Worm (Caenorhabditis elegans) whole organism, L4 larva: ENCODE data around the gene scl-19.

Experiments
- daf-12 ChIP-seq: fragments of 150-350 bp; optimal IDR thresholded peaks from 2 replicates; lab custom pipeline; 2014; ENCODE audit warnings: missing biosample characterization, missing genetic modification reagents, missing genetic modification characterization
- hif-1 ChIP-seq, 2 experiments: sonication (generic microtip); optimal IDR thresholded peaks; 2 replicates each; lab custom pipeline; 2016 to 2017; ENCODE audit warnings: missing compliant biosample characterization in 2 of 2, missing genetic modification characterization in 2 of 2, missing genetic modification reagents in 2 of 2, missing genotype in 2 of 2, mild to moderate bottlenecking in 1 of 2
- madf-9 ChIP-seq: fragments of 200-800 bp; sonication (Bioruptor generic); conservative IDR thresholded peaks from 2 replicates; pipeline ENCODE4 v1.3.6; 2022; ENCODE audit warnings: missing genetic modification reagents, missing genetic modification characterization, missing compliant biosample characterization
- mdl-1 ChIP-seq, 2 experiments: fragments of 150-350 bp in 1 of 2; sonication (generic microtip) in 1 of 2; optimal IDR thresholded peaks; 2 replicates each; lab custom pipeline; 2014 to 2017; ENCODE audit warnings: missing biosample characterization in 2 of 2, missing genetic modification characterization in 2 of 2
- mep-1 ChIP-seq: fragments of 150-350 bp; sonication (generic microtip); optimal IDR thresholded peaks from 3 replicates; lab custom pipeline; 2014; ENCODE audit warnings: missing biosample characterization, missing genetic modification characterization
- nhr-25 ChIP-seq: sonication (generic microtip); optimal IDR thresholded peaks from 2 replicates; lab custom pipeline; 2017; ENCODE audit warnings: missing genetic modification characterization, mild to moderate bottlenecking, missing compliant biosample characterization, antibody characterized with exemption, moderate library complexity, borderline replicate concordance; ENCODE audit not compliant: insufficient read depth
- nhr-41 ChIP-seq: fragments of 200-800 bp; sonication (Bioruptor generic); IDR thresholded peaks from 2 replicates; pipeline ENCODE4 v1.3.6; 2022; ENCODE audit warnings: missing genetic modification reagents, missing genetic modification characterization, missing compliant biosample characterization
- unc-62 ChIP-seq, 3 experiments: fragments of 150-350 bp in 1 of 3; sonication (generic microtip); optimal IDR thresholded peaks in 2 of 3; peaks in 1 of 3; 1 replicate in 1 of 3; 2 replicates in 2 of 3; lab custom pipeline; 2014 to 2017; ENCODE audit warnings: missing biosample characterization in 3 of 3, missing genetic modification characterization in 3 of 3, missing genetic modification reagents in 3 of 3, missing genotype in 1 of 3
- zag-1 ChIP-seq: fragments of 150-350 bp; optimal IDR thresholded peaks from 2 replicates; lab custom pipeline; 2014; ENCODE audit warnings: missing biosample characterization, missing genetic modification characterization

DNA sequence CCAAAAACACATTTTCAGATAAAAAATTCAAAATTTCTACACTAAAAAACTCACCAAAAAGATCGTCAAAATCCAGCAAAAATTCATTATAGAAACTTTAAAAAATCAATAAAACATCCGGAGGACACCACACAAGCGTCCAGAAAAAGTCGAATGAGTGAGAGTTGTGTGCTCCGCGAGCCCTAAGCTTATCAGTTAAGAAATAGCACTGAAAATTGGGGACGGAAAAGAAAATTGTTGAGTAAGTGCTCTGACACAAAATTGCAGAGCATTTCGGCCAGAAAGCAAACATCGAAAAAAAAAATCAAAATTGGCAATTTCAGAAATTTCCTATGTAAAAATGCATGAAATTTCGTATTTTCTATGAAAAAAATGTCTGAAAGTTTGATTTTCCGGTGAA is 5.9 kb downstream of the scl-19 start:
- TF ChIP-seq madf-9 (GFP tag; lab: Robert Waterston, UW) = no peak
- TF ChIP-seq unc-62 (GFP tag; optimal IDR thresholded peaks at IDR 0.05 in 1 of 2; lab: Kevin White, UChicago) = no peak
- TF ChIP-seq unc-62 (tag; optimal IDR thresholded peaks at IDR 0.05; lab: Kevin White, UChicago) = no peak
- no peak for TF ChIP-seq mep-1 (tag; lab: Kevin White, UChicago)
- TF ChIP-seq nhr-25 (tag; lab: Kevin White, UChicago) = no peak
- no peak for TF ChIP-seq mdl-1 (tag; optimal IDR thresholded peaks at IDR 0.05; lab: Kevin White, UChicago)
- no peak for TF ChIP-seq daf-12 (tag; lab: Kevin White, UChicago)
- no peak for TF ChIP-seq hif-1 (tag; optimal IDR thresholded peaks at IDR 0.05; lab: Kevin White, UChicago)
- TF ChIP-seq zag-1 = no peak
- TF ChIP-seq nhr-41 (GFP tag; lab: Robert Waterston, UW) = no peak
